Fruit fly (Drosophila melanogaster): Measurements from ENCODE around the gene CG7702.

CG7702 gene

DNA sequence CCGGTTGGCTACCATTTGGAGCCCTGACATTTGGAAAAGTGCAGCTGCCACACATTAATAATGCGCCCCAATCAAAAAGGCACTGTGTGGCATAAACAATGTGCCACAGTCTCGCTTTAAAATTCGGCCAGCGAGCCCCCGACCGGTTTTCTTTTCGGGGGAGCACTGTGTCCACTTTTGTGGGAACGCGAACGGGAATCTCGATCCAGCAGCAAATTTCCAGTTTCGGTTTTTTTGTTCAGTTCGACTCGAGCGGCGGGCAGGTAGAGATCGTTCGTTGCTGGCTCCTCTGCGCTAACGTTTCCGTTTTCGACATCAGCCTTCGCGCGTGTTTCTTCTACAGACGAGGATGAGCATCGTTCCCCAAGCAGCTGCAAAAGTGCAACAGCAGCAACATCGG, at the start of gene CG7702:
Gene CG7702, plus strand, starts transcription at position 239 of the 400 bp plus-strand sequence.
- no peak for TF ChIP-seq CG4318 (GFP tag; optimal IDR thresholded peaks at IDR 0.05)
- TF ChIP-seq Blimp-1 (GFP tag; optimal IDR thresholded peaks at IDR 0.05), result no peak
- no peak for TF ChIP-seq Sox14 (GFP tag; optimal IDR thresholded peaks at IDR 0.05)
- TF ChIP-seq Hr39 (GFP tag; optimal IDR thresholded peaks at IDR 0.05), result no peak
- TF ChIP-seq CG9139 (GFP tag; optimal IDR thresholded peaks at IDR 0.05), result no peak
- TF ChIP-seq Hr38 (GFP tag; optimal IDR thresholded peaks at IDR 0.05), result no peak
- TF ChIP-seq net (GFP tag; optimal IDR thresholded peaks at IDR 0.05), result no peak
- no peak for TF ChIP-seq esn (GFP tag; optimal IDR thresholded peaks at IDR 0.05)
- TF ChIP-seq Sox15 (GFP tag; optimal IDR thresholded peaks at IDR 0.05), result no peak
- TF ChIP-seq CG15336 (GFP tag; IDR thresholded peaks at IDR 0.05), result peak; percentile 34; the same call in 1 of the 2 replicates
- no peak for TF ChIP-seq Lpt (GFP tag; optimal IDR thresholded peaks at IDR 0.05)
- no peak for TF ChIP-seq Smox (GFP tag; optimal IDR thresholded peaks at IDR 0.05)
- TF ChIP-seq CG8319 (GFP tag; optimal IDR thresholded peaks at IDR 0.05), result no peak
- TF ChIP-seq CG3032 (tag; optimal IDR thresholded peaks at IDR 0.05), result no peak
- TF ChIP-seq CG6276 (GFP tag; optimal IDR thresholded peaks at IDR 0.05), result no peak
- TF ChIP-seq CG8632 (GFP tag; optimal IDR thresholded peaks at IDR 0.05), result no peak
- TF ChIP-seq vri (GFP tag; optimal IDR thresholded peaks at IDR 0.05), result peak; percentile 17
- peak; percentile 29 for TF ChIP-seq Eip93F (GFP tag; optimal IDR thresholded peaks at IDR 0.05)
- TF ChIP-seq Eip78C (GFP tag), result peak; percentile 58
- peak; percentile 22; the same call in 1 of the 3 replicates for TF ChIP-seq CG8119 (GFP tag; IDR thresholded peaks at IDR 0.05)
- no peak for TF ChIP-seq CG32006 (GFP tag; optimal IDR thresholded peaks at IDR 0.05)
- TF ChIP-seq Met (GFP tag; optimal IDR thresholded peaks at IDR 0.05), result no peak
- TF ChIP-seq achi (GFP tag; optimal IDR thresholded peaks at IDR 0.05), result no peak
- peak; percentile 52; the same call in 1 of the 3 replicates for TF ChIP-seq eg (GFP tag; IDR thresholded peaks at IDR 0.05)
- no peak for TF ChIP-seq svp (GFP tag)
- TF ChIP-seq CG1621 (tag; optimal IDR thresholded peaks at IDR 0.05), result peak; percentile 2
- peak; percentile 58 for TF ChIP-seq dsx (GFP tag; optimal IDR thresholded peaks at IDR 0.05; ENCODE audit: poor library complexity, severe bottlenecking)
- TF ChIP-seq acj6 (GFP tag; optimal IDR thresholded peaks at IDR 0.05), result no peak
- peak; percentile 5; the same call in 1 of the 3 replicates for TF ChIP-seq CG6163 (GFP tag; IDR thresholded peaks at IDR 0.05)
- TF ChIP-seq Gug (GFP tag; IDR thresholded peaks at IDR 0.05), result no peak
- TF ChIP-seq dac (GFP tag; optimal IDR thresholded peaks at IDR 0.05), result no peak
- TF ChIP-seq ss (GFP tag; optimal IDR thresholded peaks at IDR 0.05), result no peak
- TF ChIP-seq CG6854 (GFP tag; optimal IDR thresholded peaks at IDR 0.05), result peak; percentile 3
- TF ChIP-seq CG16779 (tag; optimal IDR thresholded peaks at IDR 0.05), result no peak
- TF ChIP-seq Sox102F (GFP tag; optimal IDR thresholded peaks at IDR 0.05), result no peak
- no peak for TF ChIP-seq CG7368 (GFP tag; optimal IDR thresholded peaks at IDR 0.05)
- TF ChIP-seq CG6808 (GFP tag; optimal IDR thresholded peaks at IDR 0.05), result peak; percentile 11

DNA sequence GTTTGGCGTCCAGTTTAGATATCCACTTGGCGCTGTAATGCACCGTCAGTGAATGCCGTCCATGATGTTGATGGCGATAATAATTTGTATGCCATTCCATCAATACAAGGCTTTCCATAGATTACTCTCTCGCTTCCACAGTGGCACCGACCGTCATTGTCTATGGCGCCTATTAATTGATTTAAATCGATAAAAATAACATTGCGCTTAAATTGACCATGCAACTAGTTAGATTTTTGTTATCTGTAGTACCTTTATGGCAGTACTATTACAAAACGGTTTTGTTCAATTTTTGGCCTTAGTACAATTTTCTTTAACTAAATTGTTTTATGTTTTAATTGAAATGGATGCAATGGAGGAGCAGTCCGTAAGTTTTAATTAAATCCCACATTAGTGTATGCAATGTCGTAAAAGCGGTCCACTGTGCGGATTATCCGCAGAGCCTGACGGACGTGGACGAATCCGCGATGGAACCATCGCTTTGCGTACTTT, 49.7 kb upstream of the CG7702 start:
- TF ChIP-seq Eip75B (GFP tag; optimal IDR thresholded peaks at IDR 0.05) (no peak), CG9139 (GFP tag; optimal IDR thresholded peaks at IDR 0.05) (no peak), CG3032 (tag; optimal IDR thresholded peaks at IDR 0.05) (no peak), Hr38 (GFP tag; optimal IDR thresholded peaks at IDR 0.05) (no peak), CG7368 (GFP tag; optimal IDR thresholded peaks at IDR 0.05) (no peak), Lpt (GFP tag; optimal IDR thresholded peaks at IDR 0.05) (no peak), Hr4 (GFP tag; optimal IDR thresholded peaks at IDR 0.05) (peak; percentile 65), OdsH (GFP tag; optimal IDR thresholded peaks at IDR 0.05) (peak; percentile 5), Gug (GFP tag; IDR thresholded peaks at IDR 0.05) (no peak), Met (GFP tag; optimal IDR thresholded peaks at IDR 0.05) (no peak), acj6 (GFP tag; optimal IDR thresholded peaks at IDR 0.05) (no peak), cyc (GFP tag; optimal IDR thresholded peaks at IDR 0.05) (no peak), lz (GFP tag; optimal IDR thresholded peaks at IDR 0.05) (no peak), Eip93F (GFP tag; optimal IDR thresholded peaks at IDR 0.05) (no peak), vri (GFP tag; optimal IDR thresholded peaks at IDR 0.05) (no peak), pdm3 (GFP tag; optimal IDR thresholded peaks at IDR 0.05) (no peak), CG16779 (tag; optimal IDR thresholded peaks at IDR 0.05) (no peak), CG6808 (GFP tag; optimal IDR thresholded peaks at IDR 0.05) (no peak), fd85E (GFP tag; optimal IDR thresholded peaks at IDR 0.05) (no peak), Sox15 (GFP tag; optimal IDR thresholded peaks at IDR 0.05) (no peak), CG32006 (GFP tag; optimal IDR thresholded peaks at IDR 0.05) (peak; percentile 74), CG6276 (GFP tag; optimal IDR thresholded peaks at IDR 0.05) (peak; percentile 13), CG10669 (GFP tag; optimal IDR thresholded peaks at IDR 0.05) (no peak), Ets96B (tag; optimal IDR thresholded peaks at IDR 0.05) (no peak), CG11762 (GFP tag; optimal IDR thresholded peaks at IDR 0.05; ENCODE audit: insufficient read depth) (no peak), CG8119 (GFP tag; IDR thresholded peaks at IDR 0.05) (peak; percentile 43; the same call in 1 of the 3 replicates), esn (GFP tag; optimal IDR thresholded peaks at IDR 0.05) (no peak), Smox (GFP tag; optimal IDR thresholded peaks at IDR 0.05) (no peak), CG10631 (GFP tag; optimal IDR thresholded peaks at IDR 0.05) (no peak), CG3919 (GFP tag; optimal IDR thresholded peaks at IDR 0.05) (no peak), Hr39 (GFP tag; optimal IDR thresholded peaks at IDR 0.05) (no peak)
